Fruit fly (Drosophila melanogaster) whole organism: ENCODE measurements around the gene meng.

Experiments
- CG8478 ChIP-seq: fragments of >200 bp; optimal IDR thresholded peaks from 2 replicates; lab custom pipeline; 2018; ENCODE audit warnings: inconsistent platforms
- Dll ChIP-seq: fragments of >200 bp; optimal IDR thresholded peaks from 2 replicates; lab custom pipeline; 2017
- EcR ChIP-seq, 2 experiments: fragments of >200 bp; optimal IDR thresholded peaks; 2 replicates each; lab custom pipeline; 2017; ENCODE audit warnings: missing biosample characterization in 2 of 2, missing genetic modification characterization in 2 of 2, missing genetic modification reagents in 2 of 2
- pan ChIP-seq: fragments of >200 bp; optimal IDR thresholded peaks from 2 replicates; lab custom pipeline; 2017
- psq ChIP-seq: fragments of >200 bp; optimal IDR thresholded peaks from 2 replicates; lab custom pipeline; 2017
- usp ChIP-seq: fragments of >200 bp; optimal IDR thresholded peaks from 2 replicates; lab custom pipeline; 2017; ENCODE audit warnings: missing biosample characterization, missing genetic modification characterization, mixed read lengths

meng gene

DNA sequence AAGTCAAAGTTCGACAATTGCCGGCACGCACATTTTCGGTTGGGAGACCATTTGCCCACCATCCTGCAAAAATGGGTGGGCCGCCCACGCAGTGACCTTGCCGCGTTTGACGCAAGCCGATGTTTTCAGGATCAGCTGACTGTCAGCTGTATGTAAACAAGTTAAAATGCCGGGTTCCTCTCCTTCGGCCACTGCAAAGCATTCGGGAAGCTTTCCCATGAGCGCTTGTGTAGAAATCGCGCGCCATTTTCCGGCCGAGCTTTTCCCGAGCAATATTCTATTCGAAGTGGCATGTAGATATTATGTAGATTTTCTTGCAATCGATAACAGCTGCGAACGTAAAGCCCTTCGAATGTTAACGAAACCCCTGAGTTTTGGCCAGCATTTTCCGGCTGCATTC is 31.3 kb downstream of the meng start, which contains the start of gene CG17378:
Gene CG17378, plus strand, starts transcription at position 397 of the 400 bp plus-strand sequence.
- TF ChIP-seq CG8478 (lab: Kevin White, UChicago) (no peak), Dll (no peak), psq (lab: Kevin White, UChicago) (no peak), pan (lab: Kevin White, UChicago) (no peak), usp (no peak), EcR (GFP tag; optimal IDR thresholded peaks at IDR 0.05; lab: Kevin White, UChicago) (no peak)

DNA sequence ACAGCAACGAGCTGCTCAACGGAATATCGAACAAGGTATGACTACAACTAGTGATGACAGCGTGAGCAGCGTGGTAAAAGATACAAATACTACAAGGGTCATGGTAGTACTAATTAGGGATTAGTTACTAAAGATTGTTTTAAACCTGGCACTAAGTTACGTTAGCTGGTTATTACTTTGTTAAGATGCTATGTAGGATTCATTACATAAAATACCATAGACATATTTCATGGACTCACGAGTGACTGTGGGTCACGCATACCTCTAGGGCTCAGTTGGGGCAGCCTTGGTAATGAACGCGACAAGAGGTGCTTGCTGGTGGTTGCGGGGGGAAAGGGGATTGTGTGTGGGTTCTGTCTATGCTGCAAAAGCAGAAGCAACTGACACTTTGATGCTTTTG is 32.6 kb downstream of the meng start:
- TF ChIP-seq pan (lab: Kevin White, UChicago) (no peak), usp (no peak), psq (lab: Kevin White, UChicago) (no peak), CG8478 (lab: Kevin White, UChicago) (no peak), Dll (no peak), EcR (GFP tag; optimal IDR thresholded peaks at IDR 0.05; lab: Kevin White, UChicago) (no peak)

DNA sequence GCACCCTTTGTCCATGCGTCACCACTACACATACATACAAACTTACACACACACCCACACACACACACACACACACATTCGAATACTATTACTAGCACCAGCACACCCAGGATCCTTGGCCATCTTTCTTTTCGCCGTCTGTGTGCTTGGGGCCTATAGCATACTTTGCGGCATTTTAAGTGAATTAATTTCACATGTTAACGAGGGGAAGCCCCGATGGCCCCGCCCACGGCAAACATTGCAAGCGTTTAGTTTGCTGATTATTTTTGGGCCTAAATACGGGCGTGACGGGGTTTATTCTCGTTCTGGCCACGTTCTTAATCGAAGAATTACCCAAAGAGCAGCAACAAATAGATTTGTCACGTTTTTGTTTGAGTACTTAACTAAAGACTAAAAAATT is 41.1 kb downstream of the meng start:
- TF ChIP-seq Dll (no peak), psq (lab: Kevin White, UChicago) (no peak), usp (no peak), EcR (GFP tag; optimal IDR thresholded peaks at IDR 0.05; lab: Kevin White, UChicago) (no peak), CG8478 (lab: Kevin White, UChicago) (no peak), pan (lab: Kevin White, UChicago) (no peak)

DNA sequence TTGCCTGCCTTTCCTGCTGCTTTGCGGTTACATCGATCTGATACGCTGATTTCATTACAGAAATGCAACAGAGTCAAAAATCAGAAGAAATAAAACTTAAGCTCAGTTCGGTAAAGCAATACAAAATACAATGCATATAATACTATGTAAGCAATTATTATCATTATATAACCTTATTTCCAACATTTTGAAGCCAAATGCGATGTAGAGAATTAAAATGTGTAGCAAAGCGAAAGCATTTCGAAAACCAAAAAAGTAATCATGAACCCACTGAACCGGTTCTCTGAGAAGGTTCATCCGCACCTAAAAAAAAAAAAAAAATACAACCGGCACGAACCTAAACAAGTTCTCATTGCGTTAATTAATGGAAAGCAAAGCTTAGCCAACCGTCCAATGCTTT is 41.9 kb downstream of the meng start:
- TF ChIP-seq pan (lab: Kevin White, UChicago) = no peak
- TF ChIP-seq EcR (GFP tag; optimal IDR thresholded peaks at IDR 0.05; lab: Kevin White, UChicago) = no peak
- no peak for TF ChIP-seq Dll
- TF ChIP-seq usp = no peak

DNA sequence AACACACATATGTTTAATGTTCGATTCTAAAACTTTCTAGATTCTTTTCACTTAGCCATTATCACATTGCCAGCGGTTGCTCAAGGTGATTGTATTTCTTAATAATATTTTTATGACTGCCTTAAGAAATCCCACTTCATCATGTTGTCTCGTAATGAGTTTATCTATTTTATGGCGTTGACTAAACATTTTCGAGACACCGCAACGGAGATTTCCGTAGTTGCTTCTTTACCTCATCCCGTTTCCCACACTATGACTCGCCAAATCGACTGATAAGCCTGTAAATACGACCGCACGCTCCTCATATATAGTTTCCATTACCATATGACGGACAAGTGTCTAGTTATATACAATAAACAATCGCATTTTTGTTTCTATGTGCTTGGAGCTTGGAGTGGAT is 43.3 kb downstream of the meng start:
- TF ChIP-seq psq (lab: Kevin White, UChicago) (no peak), usp (no peak), Dll (no peak), CG8478 (lab: Kevin White, UChicago) (no peak), EcR (GFP tag; optimal IDR thresholded peaks at IDR 0.05; lab: Kevin White, UChicago) (no peak)

- TF ChIP-seq Dll (peak; percentile 91), psq (lab: Kevin White, UChicago) (no peak)
These were observed 44.3 kb downstream of the meng start, which contains the start of gene nrv1 for dm6 chr2L:6786674-6787028. Gene nrv1, minus strand, starts transcription at chr2L:6786861.

DNA sequence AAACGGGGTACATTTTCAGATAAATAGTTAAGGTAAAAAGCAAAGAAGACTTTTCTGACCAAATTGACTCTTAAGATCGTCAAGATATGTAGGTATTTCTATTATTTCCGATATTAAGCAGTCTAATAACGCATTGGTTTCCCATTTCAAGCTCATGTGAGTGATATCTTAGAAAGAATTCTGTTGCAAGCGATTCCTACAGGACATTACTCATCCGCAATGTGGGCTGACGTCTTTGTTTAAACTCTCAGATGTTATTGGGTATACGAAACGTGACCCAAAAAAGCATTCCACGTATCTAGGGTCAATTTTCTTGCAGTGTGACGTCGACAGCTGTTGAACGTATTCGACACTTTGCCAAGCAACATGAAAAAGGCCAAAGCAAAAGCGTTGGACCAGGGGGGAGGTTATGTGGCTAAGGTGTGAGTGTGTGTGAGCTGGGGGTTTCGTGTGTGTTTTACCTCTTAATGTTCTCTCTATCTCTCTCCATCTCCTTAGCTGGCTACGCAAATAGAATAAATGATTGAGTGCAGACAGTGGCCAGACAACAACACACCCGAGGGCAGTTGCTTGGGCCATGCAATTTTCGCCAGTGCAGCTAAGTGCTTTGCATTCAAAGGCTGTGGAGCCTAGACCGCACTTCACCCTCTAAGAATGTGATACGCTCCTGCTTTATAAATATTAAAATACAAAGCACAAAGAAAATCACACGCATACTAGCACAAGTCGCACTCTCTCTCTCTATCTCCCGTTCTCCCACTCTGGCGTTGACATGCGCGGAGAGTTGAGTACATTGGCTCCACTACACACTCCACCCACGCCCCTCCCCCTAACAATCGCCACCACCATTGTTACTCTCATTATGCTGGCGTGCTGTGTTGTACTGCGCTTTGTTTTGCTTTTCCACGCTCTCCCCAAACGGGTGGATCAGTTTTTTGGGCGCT is 45.0 kb downstream of the meng start:
- TF ChIP-seq usp = no peak
- TF ChIP-seq Dll = peak; percentile 91
- peak; percentile 76 to 79 for TF ChIP-seq EcR (GFP tag; optimal IDR thresholded peaks at IDR 0.05; lab: Kevin White, UChicago)
- TF ChIP-seq CG8478 (lab: Kevin White, UChicago) = peak; percentile 36

DNA sequence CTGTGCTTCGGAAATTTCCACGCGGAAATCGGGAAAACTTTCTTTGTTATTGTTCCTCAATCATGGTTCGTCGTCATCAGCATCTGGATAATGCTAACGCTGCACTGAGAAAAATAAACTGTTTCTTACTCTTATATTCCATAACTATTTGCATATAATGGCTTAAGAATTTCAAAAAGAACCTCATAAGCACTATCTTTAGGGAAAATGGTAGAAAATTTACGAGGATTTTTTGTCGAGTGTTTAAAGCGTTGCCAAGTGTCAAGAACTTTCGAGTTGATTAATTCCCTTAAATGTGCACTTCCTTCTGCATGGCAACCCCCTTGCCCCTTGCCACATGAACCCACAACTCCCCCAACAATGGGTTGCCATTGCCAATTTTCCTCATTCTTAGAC is 45.7 kb downstream of the meng start:
- TF ChIP-seq usp (no peak), CG8478 (lab: Kevin White, UChicago) (no peak), pan (lab: Kevin White, UChicago) (no peak), Dll (no peak), EcR (GFP tag; optimal IDR thresholded peaks at IDR 0.05; lab: Kevin White, UChicago) (no peak), psq (lab: Kevin White, UChicago) (no peak)

- TF ChIP-seq EcR (GFP tag; optimal IDR thresholded peaks at IDR 0.05; lab: Kevin White, UChicago) (no peak), usp (no peak), CG8478 (lab: Kevin White, UChicago) (no peak), psq (lab: Kevin White, UChicago) (no peak), pan (lab: Kevin White, UChicago) (no peak), Dll (no peak)
These were observed 47.1 kb downstream of the meng start for dm6 chr2L:6789358-6789757.

DNA sequence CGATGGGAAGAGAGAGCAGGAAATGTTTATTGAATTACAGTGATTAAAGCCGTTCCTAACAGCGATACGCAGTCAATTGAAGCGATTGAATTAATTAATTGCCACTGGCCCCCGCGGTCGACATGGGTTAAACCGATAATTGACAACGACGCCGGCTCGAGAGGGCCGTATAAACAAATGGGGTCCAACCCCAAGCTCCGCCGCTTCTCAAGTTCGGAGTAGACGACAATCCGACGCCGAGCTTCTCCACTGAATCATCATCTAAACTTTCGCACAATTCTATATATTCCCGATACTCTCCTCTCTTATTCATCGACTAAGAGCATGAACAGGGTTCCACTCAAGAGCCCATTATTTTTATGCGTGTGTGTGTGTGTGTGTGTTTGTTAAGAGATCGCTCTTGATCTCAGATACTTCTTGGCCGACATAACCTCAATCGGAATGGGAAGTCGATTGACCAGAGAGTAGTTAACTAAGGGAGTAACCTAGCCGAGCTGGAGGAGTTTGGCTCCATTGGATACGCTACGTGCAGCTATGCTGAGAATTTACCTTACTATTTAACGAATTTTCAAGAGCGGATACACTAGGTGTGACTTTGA is 49.6 kb downstream of the meng start:
- TF ChIP-seq usp (no peak), Dll (no peak), CG8478 (lab: Kevin White, UChicago) (no peak), psq (lab: Kevin White, UChicago) (no peak)

DNA sequence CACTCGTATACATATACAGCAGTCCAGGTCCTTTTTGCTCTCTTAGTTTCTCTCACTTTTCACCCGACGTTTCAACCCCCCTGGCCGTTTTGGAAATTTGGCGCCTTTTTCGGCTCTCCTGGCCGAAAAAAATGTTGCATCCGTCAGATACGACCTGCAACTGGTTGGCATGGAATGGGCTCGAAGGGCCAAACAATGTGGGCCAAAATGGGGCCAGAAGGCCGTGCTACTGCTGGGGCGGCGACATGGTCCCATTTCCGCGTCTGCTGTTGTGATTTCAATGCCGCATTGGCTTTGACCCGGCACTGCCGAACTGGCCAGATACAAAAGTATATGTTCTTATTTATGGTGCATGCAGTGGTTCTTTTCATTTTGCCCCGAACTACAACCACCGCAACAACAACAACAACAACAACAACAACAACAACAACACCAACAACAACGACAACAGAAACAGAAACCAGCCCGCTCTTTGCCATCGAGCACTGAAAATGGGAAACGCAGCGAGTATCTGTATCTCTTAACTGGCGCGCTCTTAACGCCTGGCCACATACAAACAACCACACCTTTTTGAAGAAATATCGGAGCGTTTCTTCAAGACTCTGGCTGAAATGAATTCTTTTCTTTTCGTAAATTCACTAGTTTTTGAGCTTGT is 51.6 kb downstream of the meng start:
- TF ChIP-seq Dll (no peak), CG8478 (lab: Kevin White, UChicago) (no peak), psq (lab: Kevin White, UChicago) (no peak), EcR (GFP tag; optimal IDR thresholded peaks at IDR 0.05; lab: Kevin White, UChicago) (no peak), usp (no peak), pan (lab: Kevin White, UChicago) (no peak)

DNA sequence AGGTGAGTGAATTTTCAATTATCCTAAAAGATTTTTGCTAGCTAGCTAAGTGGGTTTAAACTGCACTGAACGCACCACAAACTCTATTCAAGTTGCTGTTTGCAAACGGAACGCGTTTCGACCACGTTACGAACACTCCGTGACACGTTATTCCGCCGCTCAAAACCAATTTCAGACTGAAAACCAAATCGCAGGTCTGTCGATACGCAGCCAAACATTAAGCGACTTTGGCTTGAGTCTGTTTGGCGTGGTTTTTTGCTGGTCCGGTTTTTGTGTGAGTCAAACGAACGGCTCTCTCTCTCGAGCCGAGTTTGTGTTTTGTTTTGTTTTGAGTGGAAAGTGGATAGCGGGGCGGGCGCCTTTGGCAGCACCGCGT is 52.1 kb downstream of the meng start:
- no peak for TF ChIP-seq EcR (GFP tag; optimal IDR thresholded peaks at IDR 0.05; lab: Kevin White, UChicago)
- no peak for TF ChIP-seq usp
- no peak for TF ChIP-seq Dll
- no peak for TF ChIP-seq psq (lab: Kevin White, UChicago)
- TF ChIP-seq pan (lab: Kevin White, UChicago) = no peak
- no peak for TF ChIP-seq CG8478 (lab: Kevin White, UChicago)
